Fruit fly (Drosophila melanogaster) whole organism, adult: Measurements from ENCODE around the gene GATAe.

ENCODE experiments used
- CG11617 ChIP-seq: fragments of 200-800 bp; sonication (Bioruptor generic); optimal IDR thresholded peaks from 2 replicates; lab custom pipeline; 2017; ENCODE audit warnings: mild to moderate bottlenecking, missing biosample characterization, missing genetic modification reagents, missing genetic modification characterization
- CG33017 ChIP-seq: fragments of 200-800 bp; sonication (Bioruptor generic); optimal IDR thresholded peaks from 2 replicates; lab custom pipeline; 2018; ENCODE audit warnings: missing biosample characterization, mild to moderate bottlenecking, missing genetic modification characterization, moderate library complexity
- Clk ChIP-seq: fragments of 200-800 bp; sonication (Bioruptor generic); optimal IDR thresholded peaks from 2 replicates; lab custom pipeline; 2017; ENCODE audit warnings: missing biosample characterization, missing genetic modification characterization
- cnc ChIP-seq, 2 experiments: fragments of >200 bp; optimal IDR thresholded peaks; 2 replicates each; lab custom pipeline; 2017

dm6 chr3R:15975170-15975569, 33.7 kb upstream of the GATAe start:
- TF ChIP-seq Clk (GFP tag; lab: Kevin White, UChicago) (no peak), CG11617 (GFP tag; lab: Kevin White, UChicago) (no peak), cnc (optimal IDR thresholded peaks at IDR 0.05; lab: Kevin White, UChicago) (no peak), CG33017 (no peak)
